Fruit fly (Drosophila melanogaster): Measurements from ENCODE around the gene CG32260.

DNA sequence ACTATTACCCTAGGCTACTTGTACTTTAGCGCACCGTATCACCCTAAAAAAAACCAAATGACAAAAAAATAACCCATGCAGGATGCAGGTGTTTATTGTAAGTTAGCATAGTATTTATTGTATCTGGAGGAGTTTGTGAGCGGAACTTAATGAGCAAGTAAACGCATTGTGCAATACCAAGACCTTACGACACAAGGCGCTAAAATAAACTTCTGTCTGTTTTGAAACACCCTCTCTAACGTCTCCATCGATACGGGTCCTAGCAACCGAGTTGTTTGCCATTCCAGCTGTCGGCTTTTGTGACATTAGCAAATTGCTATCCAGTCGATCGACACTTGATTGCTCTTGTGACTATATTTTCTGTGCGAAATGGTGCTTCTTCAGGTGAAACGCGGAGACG, 31.4 kb downstream of the CG32260 start, which contains the start of gene CG18675:
- TF ChIP-seq EcR (GFP tag; optimal IDR thresholded peaks at IDR 0.05) (no peak), D1 (tag; optimal IDR thresholded peaks at IDR 0.05) (no peak), CG8159 (tag; optimal IDR thresholded peaks at IDR 0.05) (no peak)
